Fruit fly (Drosophila melanogaster) whole organism, embryonic: ENCODE data around the gene CG6481.
A peak's percentile ranks its signal among the peaks of the same experiment; 100 is the strongest.

Source experiments
- BEAF-32 ChIP-seq: fragments of 200-800 bp; sonication (Bioruptor generic); optimal IDR thresholded peaks from 3 replicates; lab custom pipeline; 2017; ENCODE audit warnings: missing biosample characterization, missing genetic modification characterization, mild to moderate bottlenecking, moderate library complexity, missing genetic modification reagents
- Bdp1 ChIP-seq: fragments of 200-800 bp; sonication (Bioruptor generic); optimal IDR thresholded peaks from 3 replicates; lab custom pipeline; 2016; ENCODE audit warnings: missing biosample characterization, missing genetic modification characterization
- Blimp-1 ChIP-seq: fragments of 200-800 bp; sonication (Bioruptor generic); optimal IDR thresholded peaks from 3 replicates; lab custom pipeline; 2018; ENCODE audit warnings: missing biosample characterization, missing genetic modification characterization, mild to moderate bottlenecking, moderate library complexity, missing genetic modification reagents
- CG10959 ChIP-seq: fragments of 200-800 bp; sonication (Bioruptor generic); IDR thresholded peaks from 2 replicates; pipeline ENCODE4 v1.3.6; 2022; ENCODE audit warnings: missing biosample characterization, missing genetic modification characterization
- CG12659 ChIP-seq: fragments of 200-800 bp; sonication (Bioruptor generic); optimal IDR thresholded peaks from 3 replicates; lab custom pipeline; 2017; ENCODE audit warnings: mild to moderate bottlenecking, missing biosample characterization, missing genetic modification reagents, missing genetic modification characterization
- CG15011 ChIP-seq: fragments of 200-800 bp; sonication (Bioruptor generic); optimal IDR thresholded peaks from 3 replicates; lab custom pipeline; 2018; ENCODE audit warnings: missing biosample characterization, mild to moderate bottlenecking, missing genetic modification characterization
- CG15073 ChIP-seq: fragments of 200-800 bp; sonication (Bioruptor generic); optimal IDR thresholded peaks from 2 replicates; lab custom pipeline; 2016; ENCODE audit warnings: missing biosample characterization, missing genetic modification characterization
- CG15696 ChIP-seq: fragments of 200-800 bp; sonication (Bioruptor generic); optimal IDR thresholded peaks from 2 replicates; lab custom pipeline; 2019; ENCODE audit warnings: missing biosample characterization, mild to moderate bottlenecking, missing genetic modification characterization, moderate library complexity
- CG1603 ChIP-seq: fragments of 200-800 bp; sonication (Bioruptor generic); optimal IDR thresholded peaks from 2 replicates; lab custom pipeline; 2019; ENCODE audit warnings: missing biosample characterization, mild to moderate bottlenecking, missing genetic modification characterization, moderate library complexity
- CG16815 ChIP-seq: fragments of 200-800 bp; sonication (Bioruptor generic); optimal IDR thresholded peaks from 3 replicates; lab custom pipeline; 2017; ENCODE audit warnings: missing biosample characterization, mild to moderate bottlenecking, missing genetic modification characterization
- CG17328 ChIP-seq: fragments of 200-800 bp; sonication (Bioruptor generic); IDR thresholded peaks from 2 replicates; pipeline ENCODE4 v1.3.6; 2022; ENCODE audit warnings: missing biosample characterization, missing genetic modification characterization
- CG17361 ChIP-seq: fragments of 200-800 bp; sonication (Bioruptor generic); IDR thresholded peaks from 3 replicates; pipeline ENCODE4 v1.3.6; 2022; ENCODE audit warnings: missing biosample characterization, missing genetic modification characterization
- CG18619 ChIP-seq: fragments of 200-800 bp; sonication (Bioruptor generic); optimal IDR thresholded peaks from 3 replicates; lab custom pipeline; 2017; ENCODE audit warnings: missing biosample characterization, mild to moderate bottlenecking, missing genetic modification characterization
- CG30403 ChIP-seq: fragments of 200-800 bp; sonication (Bioruptor generic); optimal IDR thresholded peaks from 3 replicates; lab custom pipeline; 2016; ENCODE audit warnings: missing biosample characterization, missing genetic modification characterization
- CG3281 ChIP-seq: fragments of 200-800 bp; sonication (Bioruptor generic); optimal IDR thresholded peaks from 3 replicates; lab custom pipeline; 2017; ENCODE audit warnings: missing biosample characterization, mild to moderate bottlenecking, missing genetic modification characterization
- CG3847 ChIP-seq: fragments of 200-800 bp; sonication (Bioruptor generic); IDR thresholded peaks from 2 replicates; pipeline ENCODE4 v1.3.6; 2022; ENCODE audit warnings: missing biosample characterization, missing genetic modification characterization
- CG4730 ChIP-seq: fragments of 200-800 bp; sonication (Bioruptor generic); IDR thresholded peaks from 2 replicates; pipeline ENCODE4 v1.3.6; 2022; ENCODE audit warnings: missing biosample characterization, missing genetic modification characterization
- CG4820 ChIP-seq: fragments of 200-800 bp; sonication (Bioruptor generic); optimal IDR thresholded peaks from 3 replicates; lab custom pipeline; 2016; ENCODE audit warnings: missing biosample characterization, missing genetic modification characterization
- CG6683 ChIP-seq: fragments of 200-800 bp; sonication (Bioruptor generic); optimal IDR thresholded peaks from 2 replicates; lab custom pipeline; 2017; ENCODE audit warnings: missing biosample characterization, mild to moderate bottlenecking, missing genetic modification characterization, missing genetic modification reagents
- CG9727 ChIP-seq: fragments of 200-800 bp; sonication (Bioruptor generic); optimal IDR thresholded peaks from 3 replicates; lab custom pipeline; 2017; ENCODE audit warnings: missing biosample characterization, mild to moderate bottlenecking, missing genetic modification characterization
- CG9797 ChIP-seq: fragments of 200-800 bp; sonication (Bioruptor generic); optimal IDR thresholded peaks from 3 replicates; lab custom pipeline; 2018; ENCODE audit warnings: missing biosample characterization, mild to moderate bottlenecking, missing genetic modification characterization
- Dip2 ChIP-seq: fragments of 200-800 bp; sonication (Bioruptor generic); IDR thresholded peaks from 2 replicates; pipeline ENCODE4 v1.3.6; 2022; ENCODE audit warnings: missing biosample characterization, missing genetic modification characterization
- E2f1 ChIP-seq: fragments of 200-800 bp; sonication (Bioruptor generic); IDR thresholded peaks from 2 replicates; pipeline ENCODE4 v1.3.6; 2022; ENCODE audit warnings: missing biosample characterization, missing genetic modification characterization
- H15 ChIP-seq: fragments of 200-800 bp; sonication (Bioruptor generic); IDR thresholded peaks from 3 replicates; pipeline ENCODE4 v1.3.6; 2022; ENCODE audit warnings: missing biosample characterization, missing genetic modification characterization
- H2.0 ChIP-seq: fragments of 200-800 bp; sonication (Bioruptor generic); IDR thresholded peaks from 2 replicates; pipeline ENCODE4 v1.3.6; 2022; ENCODE audit warnings: missing biosample characterization, missing genetic modification characterization
- HLH4C ChIP-seq: fragments of 200-800 bp; sonication (Bioruptor generic); IDR thresholded peaks from 3 replicates; pipeline ENCODE4 v1.3.6; 2022; ENCODE audit warnings: missing biosample characterization, missing genetic modification characterization; ENCODE audit not compliant: partially characterized antibody
- HmgD ChIP-seq: fragments of 200-800 bp; sonication (Bioruptor generic); optimal IDR thresholded peaks from 3 replicates; lab custom pipeline; 2016; ENCODE audit warnings: missing biosample characterization, missing genetic modification characterization
- Jarid2 ChIP-seq: fragments of 200-800 bp; sonication (Bioruptor generic); optimal IDR thresholded peaks from 3 replicates; lab custom pipeline; 2017; ENCODE audit warnings: mild to moderate bottlenecking, missing biosample characterization, missing genetic modification reagents, missing genetic modification characterization
- Lhr ChIP-seq: fragments of 200-800 bp; sonication (Bioruptor generic); optimal IDR thresholded peaks from 3 replicates; lab custom pipeline; 2017; ENCODE audit warnings: mild to moderate bottlenecking, missing biosample characterization, missing genetic modification reagents, missing genetic modification characterization
- Lim3 ChIP-seq: fragments of 200-800 bp; sonication (Bioruptor generic); IDR thresholded peaks from 2 replicates; pipeline ENCODE4 v1.3.6; 2022; ENCODE audit warnings: missing biosample characterization, missing genetic modification characterization
- NK7.1 ChIP-seq: fragments of 200-800 bp; sonication (Bioruptor generic); optimal IDR thresholded peaks from 3 replicates; lab custom pipeline; 2016; ENCODE audit warnings: missing biosample characterization, missing genetic modification characterization
- Neu2 ChIP-seq: fragments of 200-800 bp; sonication (Bioruptor generic); optimal IDR thresholded peaks from 3 replicates; lab custom pipeline; 2016; ENCODE audit warnings: missing biosample characterization, missing genetic modification characterization, borderline replicate concordance
- Pdp1 ChIP-seq, 2 experiments: fragments of 200-800 bp; sonication (Bioruptor generic); optimal IDR thresholded peaks; 3 replicates each; lab custom pipeline; 2016; ENCODE audit warnings: missing biosample characterization in 2 of 2, missing genetic modification characterization in 2 of 2, mild to moderate bottlenecking in 1 of 2, moderate library complexity in 1 of 2
- Ptx1 ChIP-seq: fragments of 200-800 bp; sonication (Bioruptor generic); IDR thresholded peaks from 2 replicates; pipeline ENCODE4 v1.3.6; 2022; ENCODE audit warnings: missing biosample characterization, missing genetic modification characterization
- Ssrp ChIP-seq: fragments of 200-800 bp; sonication (Bioruptor generic); optimal IDR thresholded peaks from 2 replicates; lab custom pipeline; 2018; ENCODE audit warnings: missing biosample characterization, mild to moderate bottlenecking, missing genetic modification characterization, moderate library complexity
- bab2 ChIP-seq: fragments of 200-800 bp; sonication (Bioruptor generic); optimal IDR thresholded peaks from 2 replicates; lab custom pipeline; 2016; ENCODE audit warnings: missing biosample characterization, missing genetic modification characterization
- br ChIP-seq: fragments of >200 bp; optimal IDR thresholded peaks from 2 replicates; lab custom pipeline; 2017
- cato ChIP-seq: fragments of 200-800 bp; sonication (Bioruptor generic); optimal IDR thresholded peaks from 2 replicates; lab custom pipeline; 2016; ENCODE audit warnings: missing biosample characterization, missing genetic modification characterization, borderline replicate concordance
- dysf ChIP-seq: fragments of 200-800 bp; sonication (Bioruptor generic); IDR thresholded peaks from 3 replicates; pipeline ENCODE4 v1.3.6; 2022; ENCODE audit warnings: missing biosample characterization, missing genetic modification characterization
- fd64A ChIP-seq: fragments of 200-800 bp; sonication (Bioruptor generic); optimal IDR thresholded peaks from 3 replicates; lab custom pipeline; 2018; ENCODE audit warnings: missing biosample characterization, mild to moderate bottlenecking, missing genetic modification characterization
- fd96Cb ChIP-seq: fragments of 200-800 bp; sonication (Bioruptor generic); optimal IDR thresholded peaks from 2 replicates; lab custom pipeline; 2018; ENCODE audit warnings: missing biosample characterization, mild to moderate bottlenecking, missing genetic modification characterization, moderate library complexity
- ham ChIP-seq: fragments of 200-800 bp; sonication (Bioruptor generic); IDR thresholded peaks from 2 replicates; pipeline ENCODE4 v1.3.6; 2022; ENCODE audit warnings: missing biosample characterization, missing genetic modification characterization
- jumu ChIP-seq: fragments of 200-800 bp; sonication (Bioruptor generic); optimal IDR thresholded peaks from 3 replicates; lab custom pipeline; 2016; ENCODE audit warnings: missing biosample characterization, missing genetic modification characterization
- kay ChIP-seq: fragments of 200-800 bp; sonication (Bioruptor generic); optimal IDR thresholded peaks from 2 replicates; lab custom pipeline; 2016; ENCODE audit warnings: missing biosample characterization, missing genetic modification characterization
- luna ChIP-seq: fragments of 200-800 bp; sonication (Bioruptor generic); optimal IDR thresholded peaks from 2 replicates; lab custom pipeline; 2016; ENCODE audit warnings: missing biosample characterization, missing genetic modification characterization
- mirr ChIP-seq: fragments of 200-800 bp; sonication (Bioruptor generic); optimal IDR thresholded peaks from 3 replicates; lab custom pipeline; 2018; ENCODE audit warnings: missing biosample characterization, mild to moderate bottlenecking, missing genetic modification characterization
- otp ChIP-seq: fragments of 200-800 bp; sonication (Bioruptor generic); IDR thresholded peaks from 3 replicates; pipeline ENCODE4, ENCODE4 v1.3.6; 2022; ENCODE audit warnings: missing biosample characterization, missing genetic modification characterization
- row ChIP-seq: fragments of 200-800 bp; sonication (Bioruptor generic); IDR thresholded peaks from 3 replicates; pipeline ENCODE4 v1.3.6; 2022; ENCODE audit warnings: missing biosample characterization, missing genetic modification characterization
- salm ChIP-seq: fragments of 200-800 bp; sonication (Bioruptor generic); optimal IDR thresholded peaks from 2 replicates; lab custom pipeline; 2018; ENCODE audit warnings: missing biosample characterization, mild to moderate bottlenecking, missing genetic modification characterization
- sim ChIP-seq: fragments of 200-800 bp; sonication (Bioruptor generic); IDR thresholded peaks from 2 replicates; pipeline ENCODE4 v1.3.6; 2022; ENCODE audit warnings: missing biosample characterization, missing genetic modification characterization
- sisA ChIP-seq: fragments of 200-800 bp; sonication (Bioruptor generic); IDR thresholded peaks from 2 replicates; pipeline ENCODE4 v1.3.6; 2022; ENCODE audit warnings: missing biosample characterization, missing genetic modification characterization
- tna ChIP-seq: fragments of 200-800 bp; sonication (Bioruptor generic); IDR thresholded peaks from 2 replicates; pipeline ENCODE4 v1.3.6; 2022; ENCODE audit warnings: missing biosample characterization, missing genetic modification characterization; ENCODE audit not compliant: partially characterized antibody

Gene CG6481

dm6 chrX:18552451-18552850, 30.2 kb upstream of the CG6481 start (continued):
- TF ChIP-seq CG4730 (GFP tag; lab: Robert Waterston, UW) (no peak), CG3281 (GFP tag; lab: Kevin White, UChicago) (no peak), Ptx1 (GFP tag; lab: Robert Waterston, UW) (peak; percentile 45; the same call in 1 of the 2 replicates), NK7.1 (GFP tag; lab: Kevin White, UChicago) (no peak), CG16815 (GFP tag; lab: Kevin White, UChicago) (peak; percentile 55), otp (GFP tag; lab: Robert Waterston, UW) (no peak), Dip2 (GFP tag; lab: Robert Waterston, UW) (no peak), salm (tag; lab: Kevin White, UChicago) (no peak), Pdp1 (GFP tag; optimal IDR thresholded peaks at IDR 0.05; lab: Kevin White, UChicago) (no peak), fd96Cb (tag; lab: Kevin White, UChicago) (peak; percentile 41), Ssrp (tag; lab: Kevin White, UChicago) (peak; percentile 50), CG9797 (GFP tag; lab: Kevin White, UChicago) (no peak), CG15696 (tag; lab: Kevin White, UChicago) (peak; percentile 2), Neu2 (no peak), mirr (GFP tag; lab: Kevin White, UChicago) (no peak), bab2 (GFP tag; lab: Kevin White, UChicago) (peak; percentile 32), CG17361 (GFP tag; lab: Robert Waterston, UW) (0 out of 3 replicates have a peak, but pooled peaks have one; percentile 15), HLH4C (GFP tag; lab: Robert Waterston, UW) (no peak), row (GFP tag; lab: Robert Waterston, UW) (peak; percentile 42), tna (no peak), CG4820 (GFP tag; lab: Kevin White, UChicago) (no peak), Bdp1 (no peak), jumu (GFP tag; lab: Kevin White, UChicago) (no peak), luna (GFP tag; lab: Kevin White, UChicago) (no peak), CG12659 (GFP tag; lab: Kevin White, UChicago) (no peak), CG10959 (GFP tag; lab: Robert Waterston, UW) (peak; percentile 30; the same call in 1 of the 2 replicates), HmgD (no peak), E2f1 (GFP tag; lab: Robert Waterston, UW) (peak; percentile 27; the same call in 1 of the 2 replicates), CG15011 (GFP tag; lab: Kevin White, UChicago) (no peak), Lim3 (GFP tag; lab: Robert Waterston, UW) (no peak), H2.0 (no peak), BEAF-32 (no peak), CG1603 (no peak), fd64A (GFP tag; lab: Kevin White, UChicago) (no peak), Jarid2 (no peak), Blimp-1 (GFP tag; lab: Kevin White, UChicago) (peak; percentile 37), dysf (GFP tag; lab: Robert Waterston, UW) (peak; percentile 47; the same call in 2 of the 3 replicates), CG15073 (GFP tag; lab: Kevin White, UChicago) (no peak), br (lab: Kevin White, UChicago) (no peak), CG17328 (no peak), CG30403 (GFP tag; lab: Kevin White, UChicago) (peak; percentile 4), kay (GFP tag; lab: Kevin White, UChicago) (no peak), sisA (GFP tag; lab: Robert Waterston, UW) (peak; percentile 29; the same call in 1 of the 2 replicates), Lhr (GFP tag; lab: Kevin White, UChicago) (peak; percentile 10), CG6683 (GFP tag; lab: Kevin White, UChicago) (no peak), ham (GFP tag; lab: Robert Waterston, UW) (no peak), CG18619 (GFP tag; lab: Kevin White, UChicago) (peak; percentile 15), sim (GFP tag; lab: Robert Waterston, UW) (no peak), H15 (GFP tag; lab: Robert Waterston, UW) (no peak), cato (GFP tag; lab: Kevin White, UChicago) (no peak), CG9727 (GFP tag; lab: Kevin White, UChicago) (peak; percentile 51), CG3847 (GFP tag; lab: Robert Waterston, UW) (no peak)
